Fruit fly (Drosophila melanogaster): ENCODE data around the gene CG11263.

dm6 chr3L:13021727-13022126 lies 15.1 kb downstream of the CG11263 start:
- TF ChIP-seq CG8478 (optimal IDR thresholded peaks at IDR 0.05) (no peak), CTCF (optimal IDR thresholded peaks at IDR 0.05) (no peak)

Measured in S2 (cell line).